Worm (Caenorhabditis elegans) whole organism, L1 larva: ENCODE measurements around the gene nhr-182.

Experiments
- alr-1 ChIP-seq: fragments of 200-800 bp; sonication (Bioruptor generic); optimal IDR thresholded peaks from 2 replicates; lab custom pipeline; 2018; ENCODE audit warnings: borderline replicate concordance, mild to moderate bottlenecking, missing genetic modification characterization, missing compliant biosample characterization
- aly-2 ChIP-seq: fragments of 150-350 bp; optimal IDR thresholded peaks from 2 replicates; lab custom pipeline; 2014; ENCODE audit warnings: missing biosample characterization, missing genetic modification characterization
- blmp-1 ChIP-seq: fragments of 150-350 bp; optimal IDR thresholded peaks from 2 replicates; lab custom pipeline; 2014; ENCODE audit warnings: missing biosample characterization, missing genetic modification characterization
- ceh-88 ChIP-seq: fragments of 200-800 bp; sonication (Bioruptor generic); IDR thresholded peaks from 2 replicates; pipeline ENCODE4 v1.3.6; 2022; ENCODE audit warnings: missing genetic modification characterization, missing compliant biosample characterization
- ces-1 ChIP-seq: fragments of 150-350 bp; optimal IDR thresholded peaks from 2 replicates; lab custom pipeline; 2014; ENCODE audit warnings: missing biosample characterization, missing genetic modification reagents, missing genetic modification characterization
- dpl-1 ChIP-seq, 3 experiments: fragments of 150-350 bp in 2 of 3; sonication (generic microtip) in 1 of 3; optimal IDR thresholded peaks; 2 replicates each; lab custom pipeline; 2014 to 2017; ENCODE audit warnings: missing biosample characterization in 3 of 3, missing genetic modification characterization in 3 of 3, missing genetic modification reagents in 3 of 3
- dsc-1 ChIP-seq: sonication (generic microtip); optimal IDR thresholded peaks from 2 replicates; lab custom pipeline; 2016; ENCODE audit warnings: mild to moderate bottlenecking, missing genetic modification characterization, missing compliant biosample characterization
- efl-1 ChIP-seq, 4 experiments: fragments of 150-350 bp; optimal IDR thresholded peaks in 3 of 4; peaks in 1 of 4; 1 replicate in 1 of 4; 2 replicates in 3 of 4; lab custom pipeline; 2014; ENCODE audit warnings: missing biosample characterization in 2 of 4, missing genetic modification characterization in 2 of 4, missing genetic modification reagents in 2 of 4
- egl-13 ChIP-seq: sonication (generic microtip); optimal IDR thresholded peaks from 2 replicates; lab custom pipeline; 2016; ENCODE audit warnings: missing genotype, missing genetic modification reagents, missing genetic modification characterization, missing compliant biosample characterization
- elt-2 ChIP-seq: sonication (generic microtip); optimal IDR thresholded peaks from 2 replicates; lab custom pipeline; 2016; ENCODE audit warnings: missing genetic modification characterization, mild to moderate bottlenecking, inconsistent platforms, missing compliant biosample characterization, missing genetic modification reagents
- fkh-10 ChIP-seq: sonication (generic microtip); optimal IDR thresholded peaks from 2 replicates; lab custom pipeline; 2017; ENCODE audit warnings: missing biosample characterization, missing genetic modification reagents, missing genetic modification characterization
- fkh-4 ChIP-seq: sonication (generic microtip); optimal IDR thresholded peaks from 2 replicates; lab custom pipeline; 2016; ENCODE audit warnings: missing compliant biosample characterization, missing genetic modification characterization, borderline replicate concordance
- fkh-8 ChIP-seq: sonication (generic microtip); optimal IDR thresholded peaks from 2 replicates; lab custom pipeline; 2016; ENCODE audit warnings: mild to moderate bottlenecking, missing genetic modification characterization, missing compliant biosample characterization
- hlh-17 ChIP-seq: fragments of 200-800 bp; sonication (Bioruptor generic); optimal IDR thresholded peaks from 2 replicates; lab custom pipeline; 2018; ENCODE audit warnings: missing genetic modification characterization, mild to moderate bottlenecking, missing compliant biosample characterization, moderate library complexity, borderline replicate concordance
- hlh-4 ChIP-seq: sonication (generic microtip); optimal IDR thresholded peaks from 2 replicates; lab custom pipeline; 2016; ENCODE audit warnings: mild to moderate bottlenecking, missing genetic modification characterization, missing compliant biosample characterization
- jun-1 ChIP-seq: fragments of 150-350 bp; optimal IDR thresholded peaks from 2 replicates; lab custom pipeline; 2014; ENCODE audit warnings: missing biosample characterization, missing genetic modification reagents, missing genetic modification characterization
- lin-14 ChIP-seq: fragments of 200-800 bp; sonication (Bioruptor generic); optimal IDR thresholded peaks from 2 replicates; lab custom pipeline; 2018; ENCODE audit warnings: mild to moderate bottlenecking, missing genetic modification characterization, moderate library complexity, missing compliant biosample characterization
- lin-35 ChIP-seq, 2 experiments: fragments of 150-350 bp; optimal IDR thresholded peaks; 2 replicates each; lab custom pipeline; 2014; ENCODE audit warnings: missing biosample characterization in 2 of 2, missing genetic modification characterization in 2 of 2, missing genetic modification reagents in 2 of 2
- lir-3 ChIP-seq: sonication (generic microtip); optimal IDR thresholded peaks from 2 replicates; lab custom pipeline; 2016; ENCODE audit warnings: mild to moderate bottlenecking, missing genetic modification characterization, moderate library complexity, missing compliant biosample characterization; ENCODE audit not compliant: poor library complexity
- lsy-2 ChIP-seq, 2 experiments: fragments of 150-350 bp; optimal IDR thresholded peaks; 2 replicates each; lab custom pipeline; 2014; ENCODE audit warnings: missing biosample characterization in 2 of 2, missing genetic modification characterization in 2 of 2
- mef-2 ChIP-seq: fragments of 150-350 bp; optimal IDR thresholded peaks from 2 replicates; lab custom pipeline; 2014; ENCODE audit warnings: missing biosample characterization, missing genetic modification characterization
- mep-1 ChIP-seq: fragments of 150-350 bp; optimal IDR thresholded peaks from 2 replicates; lab custom pipeline; 2014; ENCODE audit warnings: missing biosample characterization, missing genetic modification characterization
- nhr-20 ChIP-seq: sonication (generic microtip); optimal IDR thresholded peaks from 2 replicates; lab custom pipeline; 2016; ENCODE audit warnings: mild to moderate bottlenecking, missing genetic modification characterization, missing compliant biosample characterization
- nhr-47 ChIP-seq: sonication (generic microtip); optimal IDR thresholded peaks from 2 replicates; lab custom pipeline; 2016; ENCODE audit warnings: mild to moderate bottlenecking, missing genetic modification characterization, moderate library complexity, missing compliant biosample characterization
- nhr-85 ChIP-seq: sonication (generic microtip); peaks from one replicate; lab custom pipeline; 2016; ENCODE audit warnings: missing genetic modification characterization, inconsistent platforms, missing compliant biosample characterization
- pag-3 ChIP-seq: sonication (generic microtip); optimal IDR thresholded peaks from 2 replicates; lab custom pipeline; 2017; ENCODE audit warnings: missing genetic modification characterization, mild to moderate bottlenecking, missing compliant biosample characterization, antibody characterized with exemption, borderline replicate concordance; ENCODE audit not compliant: insufficient read depth
- pax-3 ChIP-seq: fragments of 200-800 bp; sonication (Bioruptor generic); optimal IDR thresholded peaks from 2 replicates; lab custom pipeline; 2018; ENCODE audit warnings: mild to moderate bottlenecking, missing genetic modification characterization, moderate library complexity, missing compliant biosample characterization
- pqm-1 ChIP-seq: sonication (generic microtip); optimal IDR thresholded peaks from 3 replicates; lab custom pipeline; 2017; ENCODE audit warnings: missing biosample characterization, missing genetic modification characterization
- snu-23 ChIP-seq: sonication (generic microtip); optimal IDR thresholded peaks from 2 replicates; lab custom pipeline; 2016; ENCODE audit warnings: missing genetic modification characterization, missing compliant biosample characterization
- sox-4 ChIP-seq: sonication (generic microtip); optimal IDR thresholded peaks from 2 replicates; lab custom pipeline; 2016; ENCODE audit warnings: missing genetic modification characterization, missing compliant biosample characterization
- sup-37 ChIP-seq: fragments of 200-800 bp; sonication (Bioruptor generic); optimal IDR thresholded peaks from 2 replicates; lab custom pipeline; 2018; ENCODE audit warnings: mild to moderate bottlenecking, missing genetic modification characterization, missing compliant biosample characterization
- tbx-2 ChIP-seq: sonication (generic microtip); optimal IDR thresholded peaks from 2 replicates; lab custom pipeline; 2016; ENCODE audit warnings: missing genetic modification characterization, missing compliant biosample characterization
- unc-30 ChIP-seq: sonication (generic microtip); optimal IDR thresholded peaks from 2 replicates; lab custom pipeline; 2017; ENCODE audit warnings: missing biosample characterization, missing genetic modification characterization
- unc-62 ChIP-seq: fragments of 150-350 bp; optimal IDR thresholded peaks from 2 replicates; lab custom pipeline; 2014; ENCODE audit warnings: missing biosample characterization, missing genetic modification reagents, missing genetic modification characterization
- unc-98 ChIP-seq: fragments of 200-800 bp; sonication (Bioruptor generic); IDR thresholded peaks from 2 replicates; pipeline ENCODE4 v1.3.6; 2022; ENCODE audit warnings: missing genetic modification characterization, missing compliant biosample characterization
- xbp-1 ChIP-seq: sonication (generic microtip); optimal IDR thresholded peaks from 2 replicates; lab custom pipeline; 2016; ENCODE audit warnings: missing genetic modification characterization, missing compliant biosample characterization
- zag-1 ChIP-seq: fragments of 150-350 bp; optimal IDR thresholded peaks from 2 replicates; lab custom pipeline; 2014; ENCODE audit warnings: missing biosample characterization, missing genetic modification characterization
- zip-4 ChIP-seq: fragments of 200-800 bp; sonication (Bioruptor generic); optimal IDR thresholded peaks from 2 replicates; lab custom pipeline; 2018; ENCODE audit warnings: mild to moderate bottlenecking, missing genetic modification characterization, moderate library complexity, missing compliant biosample characterization
- ztf-11 ChIP-seq, 2 experiments: sonication (generic microtip); optimal IDR thresholded peaks; 2 replicates each; lab custom pipeline; 2016 to 2017; ENCODE audit warnings: missing genetic modification characterization in 2 of 2, missing biosample characterization in 1 of 2, missing compliant biosample characterization in 1 of 2

Gene nhr-182

DNA sequence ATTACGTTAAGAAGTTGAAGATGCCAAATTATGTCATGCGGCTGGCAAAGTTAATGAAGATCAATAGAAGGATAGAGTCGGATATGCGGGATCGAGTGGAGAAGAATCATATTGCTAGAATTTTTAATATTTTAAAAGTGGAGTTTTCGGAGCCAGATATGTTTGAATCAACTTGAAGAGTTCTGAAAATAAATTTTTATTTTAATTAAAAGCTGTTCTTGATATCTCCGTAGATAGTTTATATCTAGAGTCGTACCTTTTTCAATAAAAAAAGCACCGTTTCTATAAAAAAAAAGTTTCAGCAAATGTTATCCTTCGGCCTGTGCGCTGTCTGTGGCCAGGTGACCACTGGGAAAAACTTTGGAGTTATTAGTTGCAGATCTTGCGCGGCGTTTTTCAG, 26.6 kb downstream of the nhr-182 start, which contains the start of gene nhr-96:
TSS of gene nhr-96 (plus strand) at position 301 of the 400 bp plus-strand sequence.
- TF ChIP-seq unc-30 (tag; lab: Kevin White, UChicago) (no peak), mef-2 (tag; lab: Kevin White, UChicago) (no peak), ceh-88 (GFP tag; lab: Robert Waterston, UW) (no peak), nhr-47 (tag; lab: Kevin White, UChicago) (no peak), alr-1 (no peak), hlh-4 (no peak), lsy-2 (tag; optimal IDR thresholded peaks at IDR 0.05; lab: Kevin White, UChicago) (no peak), efl-1 (optimal IDR thresholded peaks at IDR 0.05; lab: Kevin White, UChicago) (no peak), efl-1 (GFP tag; optimal IDR thresholded peaks at IDR 0.05 in 1 of 2; lab: Kevin White, UChicago) (peak in 1 of 2 experiments; percentile 70)

DNA sequence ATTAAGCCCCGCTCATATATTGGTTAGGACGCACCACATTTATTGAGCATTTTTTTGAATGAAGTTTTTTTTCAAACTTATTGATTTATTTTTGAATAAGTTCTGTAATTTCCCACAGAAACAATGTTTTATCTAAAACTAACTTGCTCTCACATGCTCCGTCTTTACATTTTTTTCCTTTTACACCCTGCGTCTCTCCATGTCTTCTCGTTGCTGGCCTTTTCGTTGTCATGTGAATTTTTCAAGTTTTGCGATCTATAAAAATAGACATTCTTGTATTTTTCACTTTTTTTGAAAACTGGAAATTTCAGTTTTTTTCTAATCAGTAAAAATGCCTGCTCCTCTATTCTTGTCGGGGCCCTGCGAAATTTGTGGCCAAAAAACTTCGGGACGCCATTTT, 28.8 kb downstream of the nhr-182 start, which contains the start of gene nhr-134:
TSS of gene nhr-134 (plus strand) at position 312 of the 400 bp plus-strand sequence.
- TF ChIP-seq nhr-47 (tag; lab: Kevin White, UChicago) = no peak
- TF ChIP-seq ztf-11 (tag; optimal IDR thresholded peaks at IDR 0.05; lab: Kevin White, UChicago) = no peak
- TF ChIP-seq pag-3 (tag; lab: Kevin White, UChicago) = no peak
- no peak for TF ChIP-seq dpl-1 (GFP tag; optimal IDR thresholded peaks at IDR 0.05; lab: Kevin White, UChicago)
- TF ChIP-seq mep-1 = no peak
- no peak for TF ChIP-seq lsy-2 (tag; optimal IDR thresholded peaks at IDR 0.05; lab: Kevin White, UChicago)
- TF ChIP-seq lin-35 (GFP tag; optimal IDR thresholded peaks at IDR 0.05; lab: Kevin White, UChicago) = peak in 1 of 2 experiments; percentile 10
- TF ChIP-seq nhr-20 (tag; lab: Kevin White, UChicago) = peak; percentile 26
- TF ChIP-seq mef-2 (tag; lab: Kevin White, UChicago) = no peak
- no peak for TF ChIP-seq sox-4 (tag; lab: Kevin White, UChicago)
- peak; percentile 54 for TF ChIP-seq elt-2 (tag; lab: Kevin White, UChicago)
- peak in 1 of 2 experiments; percentile 2 for TF ChIP-seq efl-1 (optimal IDR thresholded peaks at IDR 0.05; lab: Kevin White, UChicago)
- TF ChIP-seq efl-1 (GFP tag; optimal IDR thresholded peaks at IDR 0.05 in 1 of 2; lab: Kevin White, UChicago) = peak in 1 of 2 experiments; percentile 12
- TF ChIP-seq, all 84 proteins: peak for 4

ce11 chrV:2228781-2229180, 30.9 kb downstream of the nhr-182 start, which contains the start of gene nhr-126:
Gene nhr-126, plus strand, starts transcription at chrV:2229081.
- TF ChIP-seq nhr-47 (tag; lab: Kevin White, UChicago) (no peak), zag-1 (tag; lab: Kevin White, UChicago) (no peak), zip-4 (GFP tag; lab: Kevin White, UChicago) (no peak), dsc-1 (tag; lab: Kevin White, UChicago) (no peak), pax-3 (tag; lab: Kevin White, UChicago) (no peak), fkh-8 (tag; lab: Kevin White, UChicago) (no peak), elt-2 (tag; lab: Kevin White, UChicago) (no peak), jun-1 (tag; lab: Kevin White, UChicago) (no peak), nhr-20 (tag; lab: Kevin White, UChicago) (no peak), snu-23 (GFP tag; lab: Kevin White, UChicago) (no peak), fkh-10 (no peak)

- no peak for TF ChIP-seq sup-37 (GFP tag; lab: Kevin White, UChicago)
- TF ChIP-seq ces-1 = no peak
- TF ChIP-seq lin-14 (GFP tag; lab: Kevin White, UChicago) = no peak
- no peak for TF ChIP-seq efl-1 (optimal IDR thresholded peaks at IDR 0.05; lab: Kevin White, UChicago)
- TF ChIP-seq efl-1 (GFP tag; optimal IDR thresholded peaks at IDR 0.05 in 1 of 2; lab: Kevin White, UChicago) = peak in 1 of 2 experiments; percentile 15
- TF ChIP-seq, all 84 proteins: peak for 1
Observed at ce11 chrV:2226903-2227302, 32.8 kb downstream of the nhr-182 start, which contains the start of gene nhr-18. Gene nhr-18, plus strand, starts transcription at chrV:2227203.

ce11 chrV:2225130-2225529, 34.6 kb downstream of the nhr-182 start, which contains the start of gene nhr-103:
Gene nhr-103, plus strand, starts transcription at chrV:2225430.
- no peak for TF ChIP-seq unc-62 (GFP tag; lab: Kevin White, UChicago)

ce11 chrV:2221764-2222163, 38.0 kb downstream of the nhr-182 start, which contains the start of gene nhr-128:
Gene nhr-128, plus strand, starts transcription at chrV:2222064.
- TF ChIP-seq xbp-1 (no peak), aly-2 (tag; lab: Kevin White, UChicago) (no peak), fkh-4 (tag; lab: Kevin White, UChicago) (no peak), blmp-1 (tag; lab: Kevin White, UChicago) (no peak), mep-1 (no peak), hlh-17 (no peak), pqm-1 (tag; lab: Kevin White, UChicago) (no peak), egl-13 (tag; lab: Kevin White, UChicago) (no peak), unc-98 (no peak), fkh-8 (tag; lab: Kevin White, UChicago) (no peak), tbx-2 (tag; lab: Kevin White, UChicago) (no peak), lir-3 (tag; lab: Kevin White, UChicago) (no peak), nhr-85 (tag; lab: Kevin White, UChicago) (no peak)
